Worm (Caenorhabditis elegans): ENCODE data around the gene F45D3.4.

- TF ChIP-seq hmbx-1 (tag; optimal IDR thresholded peaks at IDR 0.05) (no peak), F13C5.2 (tag; optimal IDR thresholded peaks at IDR 0.05) (no peak), B0310.2 (tag; optimal IDR thresholded peaks at IDR 0.05) (no peak), ceh-36 (tag; optimal IDR thresholded peaks at IDR 0.05) (no peak), scrt-1 (GFP tag; IDR thresholded peaks at IDR 0.05) (no peak)
Observed at ce11 chrV:12588030-12588429, 35.0 kb upstream of the F45D3.4 start, which contains the start of gene C14C10.1.

Measured in whole organism, early embryonic.